Fruit fly (Drosophila melanogaster) whole organism, embryonic: ENCODE measurements around the gene SpdS.

Source experiments
- Asciz ChIP-seq: fragments of 200-800 bp; sonication (Bioruptor generic); optimal IDR thresholded peaks from 2 replicates; lab custom pipeline; 2017; ENCODE audit warnings: missing biosample characterization, mild to moderate bottlenecking, missing genetic modification characterization, missing genetic modification reagents
- Atf-2 ChIP-seq: fragments of 200-800 bp; sonication (Bioruptor generic); optimal IDR thresholded peaks from 2 replicates; lab custom pipeline; 2016; ENCODE audit warnings: missing biosample characterization, missing genetic modification characterization
- Awh ChIP-seq: fragments of 200-800 bp; sonication (Bioruptor generic); IDR thresholded peaks from 2 replicates; pipeline ENCODE4, ENCODE4 v1.3.6; 2022; ENCODE audit warnings: missing biosample characterization, missing genetic modification characterization
- Bdp1 ChIP-seq: fragments of 200-800 bp; sonication (Bioruptor generic); optimal IDR thresholded peaks from 3 replicates; lab custom pipeline; 2016; ENCODE audit warnings: missing biosample characterization, missing genetic modification characterization
- CG10366 ChIP-seq: fragments of 200-800 bp; sonication (Bioruptor generic); IDR thresholded peaks from 2 replicates; pipeline ENCODE4 v1.3.6; 2022; ENCODE audit warnings: missing biosample characterization, missing genetic modification characterization
- CG11504 ChIP-seq: fragments of 200-800 bp; sonication (Bioruptor generic); optimal IDR thresholded peaks from 3 replicates; lab custom pipeline; 2019; ENCODE audit warnings: missing biosample characterization, mild to moderate bottlenecking, missing genetic modification characterization, moderate library complexity
- CG12219 ChIP-seq: fragments of 200-800 bp; sonication (Bioruptor generic); optimal IDR thresholded peaks from 3 replicates; lab custom pipeline; 2018; ENCODE audit warnings: missing biosample characterization, mild to moderate bottlenecking, missing genetic modification characterization
- CG14050 ChIP-seq: fragments of 200-800 bp; sonication (Bioruptor generic); IDR thresholded peaks from 3 replicates; pipeline ENCODE4 v1.3.6; 2022; ENCODE audit warnings: missing biosample characterization, missing genetic modification characterization
- CG17912 ChIP-seq: fragments of 200-800 bp; sonication (Bioruptor generic); optimal IDR thresholded peaks from 2 replicates; lab custom pipeline; 2018; ENCODE audit warnings: missing biosample characterization, mild to moderate bottlenecking, missing genetic modification characterization
- CG18262 ChIP-seq: fragments of 200-800 bp; optimal IDR thresholded peaks from 3 replicates; lab custom pipeline; 2019; ENCODE audit warnings: missing biosample characterization, mild to moderate bottlenecking, missing genetic modification characterization, moderate library complexity
- CG2712 ChIP-seq: fragments of 200-800 bp; optimal IDR thresholded peaks from 3 replicates; lab custom pipeline; 2019; ENCODE audit warnings: missing biosample characterization, mild to moderate bottlenecking, missing genetic modification characterization, moderate library complexity
- CG2889 ChIP-seq: fragments of 200-800 bp; sonication (Bioruptor generic); IDR thresholded peaks from 3 replicates; pipeline ENCODE4 v1.3.6; 2022; ENCODE audit warnings: missing biosample characterization, missing genetic modification characterization
- CG3281 ChIP-seq: fragments of 200-800 bp; sonication (Bioruptor generic); optimal IDR thresholded peaks from 3 replicates; lab custom pipeline; 2017; ENCODE audit warnings: missing biosample characterization, mild to moderate bottlenecking, missing genetic modification characterization
- CG3995 ChIP-seq: fragments of 200-800 bp; sonication (Bioruptor generic); optimal IDR thresholded peaks from 3 replicates; lab custom pipeline; 2016; ENCODE audit warnings: missing biosample characterization, missing genetic modification characterization
- CG4820 ChIP-seq: fragments of 200-800 bp; sonication (Bioruptor generic); optimal IDR thresholded peaks from 3 replicates; lab custom pipeline; 2016; ENCODE audit warnings: missing biosample characterization, missing genetic modification characterization
- CG5953 ChIP-seq: fragments of 200-800 bp; sonication (Bioruptor generic); IDR thresholded peaks from 2 replicates; pipeline ENCODE4 v1.3.6; 2022; ENCODE audit warnings: missing biosample characterization, missing genetic modification characterization
- CG7372 ChIP-seq: fragments of 200-800 bp; sonication (Bioruptor generic); IDR thresholded peaks from 2 replicates; pipeline ENCODE4 v1.3.6; 2022; ENCODE audit warnings: missing biosample characterization, missing genetic modification characterization
- CG8478 ChIP-seq: fragments of >200 bp; optimal IDR thresholded peaks from 2 replicates; lab custom pipeline; 2018
- CHES-1-like ChIP-seq: fragments of 200-800 bp; sonication (Bioruptor generic); optimal IDR thresholded peaks from 2 replicates; lab custom pipeline; 2016; ENCODE audit warnings: missing biosample characterization, missing genetic modification characterization
- CrebB ChIP-seq: fragments of 200-800 bp; sonication (Bioruptor generic); optimal IDR thresholded peaks from 3 replicates; lab custom pipeline; 2018; ENCODE audit warnings: missing biosample characterization, mild to moderate bottlenecking, missing genetic modification characterization
- HHEX ChIP-seq: fragments of 200-800 bp; sonication (Bioruptor generic); optimal IDR thresholded peaks from 3 replicates; lab custom pipeline; 2017; ENCODE audit warnings: missing biosample characterization, mild to moderate bottlenecking, missing genetic modification characterization, missing genetic modification reagents
- Hand ChIP-seq: fragments of 200-800 bp; sonication (Bioruptor generic); optimal IDR thresholded peaks from 2 replicates; lab custom pipeline; 2017; ENCODE audit warnings: mild to moderate bottlenecking, missing biosample characterization, missing genetic modification reagents, missing genetic modification characterization
- Hmx ChIP-seq: fragments of 200-800 bp; sonication (Bioruptor generic); optimal IDR thresholded peaks from 2 replicates; lab custom pipeline; 2016; ENCODE audit warnings: missing biosample characterization, missing genetic modification characterization
- Ptx1 ChIP-seq: fragments of 200-800 bp; sonication (Bioruptor generic); IDR thresholded peaks from 2 replicates; pipeline ENCODE4 v1.3.6; 2022; ENCODE audit warnings: missing biosample characterization, missing genetic modification characterization
- Rfx ChIP-seq: fragments of 200-800 bp; sonication (Bioruptor generic); IDR thresholded peaks from 2 replicates; pipeline ENCODE4 v1.3.6; 2022; ENCODE audit warnings: missing biosample characterization, missing genetic modification characterization
- Side ChIP-seq: fragments of 200-800 bp; sonication (Bioruptor generic); optimal IDR thresholded peaks from 2 replicates; lab custom pipeline; 2016; ENCODE audit warnings: missing biosample characterization, missing genetic modification characterization
- Sry-β ChIP-seq: fragments of 200-800 bp; sonication (Bioruptor generic); optimal IDR thresholded peaks from 2 replicates; lab custom pipeline; 2018; ENCODE audit warnings: missing biosample characterization, mild to moderate bottlenecking, missing genetic modification characterization, moderate library complexity
- TFAM ChIP-seq: fragments of 200-800 bp; sonication (Bioruptor generic); optimal IDR thresholded peaks from 2 replicates; lab custom pipeline; 2017; ENCODE audit warnings: missing biosample characterization, missing genetic modification characterization, inconsistent platforms
- Usf ChIP-seq: fragments of 200-800 bp; sonication (Bioruptor generic); optimal IDR thresholded peaks from 2 replicates; lab custom pipeline; 2017; ENCODE audit warnings: missing genotype, missing biosample characterization, missing genetic modification characterization
- Xrp1 ChIP-seq: fragments of 200-800 bp; sonication (Bioruptor generic); IDR thresholded peaks from 2 replicates; pipeline ENCODE4 v1.3.6; 2022; ENCODE audit warnings: missing biosample characterization, missing genetic modification characterization
- bab2 ChIP-seq: fragments of 200-800 bp; sonication (Bioruptor generic); optimal IDR thresholded peaks from 2 replicates; lab custom pipeline; 2016; ENCODE audit warnings: missing biosample characterization, missing genetic modification characterization
- bowl ChIP-seq: fragments of 200-800 bp; sonication (Bioruptor generic); IDR thresholded peaks from 2 replicates; pipeline ENCODE4 v1.3.6; 2022; ENCODE audit warnings: missing biosample characterization, missing genetic modification characterization
- ci ChIP-seq: fragments of 200-800 bp; sonication (Bioruptor generic); IDR thresholded peaks from 3 replicates; pipeline ENCODE4 v1.3.6; 2022; ENCODE audit warnings: missing biosample characterization, missing genetic modification characterization
- dan ChIP-seq: fragments of 200-800 bp; sonication (Bioruptor generic); IDR thresholded peaks from 2 replicates; pipeline ENCODE4 v1.3.6; 2022; ENCODE audit warnings: missing biosample characterization, missing genetic modification characterization
- fd64A ChIP-seq: fragments of 200-800 bp; sonication (Bioruptor generic); optimal IDR thresholded peaks from 3 replicates; lab custom pipeline; 2018; ENCODE audit warnings: missing biosample characterization, mild to moderate bottlenecking, missing genetic modification characterization
- gcm ChIP-seq: fragments of 200-800 bp; sonication (Bioruptor generic); optimal IDR thresholded peaks from 2 replicates; lab custom pipeline; 2019; ENCODE audit warnings: missing biosample characterization, mild to moderate bottlenecking, missing genetic modification characterization, moderate library complexity
- grn ChIP-seq: fragments of 200-800 bp; sonication (Bioruptor generic); optimal IDR thresholded peaks from 3 replicates; lab custom pipeline; 2017; ENCODE audit warnings: missing biosample characterization, missing genetic modification characterization
- hb ChIP-seq: fragments of 200-800 bp; sonication (Bioruptor generic); IDR thresholded peaks from 3 replicates; pipeline ENCODE4 v1.3.6; 2022; ENCODE audit warnings: missing biosample characterization, missing genetic modification characterization; ENCODE audit not compliant: partially characterized antibody
- her ChIP-seq: fragments of 200-800 bp; sonication (Bioruptor generic); optimal IDR thresholded peaks from 2 replicates; lab custom pipeline; 2016; ENCODE audit warnings: missing biosample characterization, missing genetic modification characterization
- kay ChIP-seq: fragments of 200-800 bp; sonication (Bioruptor generic); optimal IDR thresholded peaks from 2 replicates; lab custom pipeline; 2016; ENCODE audit warnings: missing biosample characterization, missing genetic modification characterization
- ken ChIP-seq: fragments of 200-800 bp; sonication (Bioruptor generic); IDR thresholded peaks from 3 replicates; pipeline ENCODE4 v1.3.6; 2022; ENCODE audit warnings: missing biosample characterization, missing genetic modification characterization
- kni ChIP-seq: fragments of 200-800 bp; sonication (Bioruptor generic); optimal IDR thresholded peaks from 3 replicates; lab custom pipeline; 2017; ENCODE audit warnings: mild to moderate bottlenecking, missing biosample characterization, missing genetic modification reagents, missing genetic modification characterization
- lbe ChIP-seq: fragments of 200-800 bp; sonication (Bioruptor generic); optimal IDR thresholded peaks from 2 replicates; lab custom pipeline; 2016; ENCODE audit warnings: missing biosample characterization, mild to moderate bottlenecking, missing genetic modification characterization
- lilli ChIP-seq: fragments of 200-800 bp; sonication (Bioruptor generic); optimal IDR thresholded peaks from 3 replicates; lab custom pipeline; 2016; ENCODE audit warnings: missing biosample characterization, missing genetic modification characterization
- nmo ChIP-seq: fragments of 200-800 bp; sonication (Bioruptor generic); optimal IDR thresholded peaks from 2 replicates; lab custom pipeline; 2018; ENCODE audit warnings: missing biosample characterization, mild to moderate bottlenecking, missing genetic modification characterization, moderate library complexity
- pita ChIP-seq: fragments of 200-800 bp; sonication (Bioruptor generic); optimal IDR thresholded peaks from 2 replicates; lab custom pipeline; 2017; ENCODE audit warnings: missing biosample characterization, mild to moderate bottlenecking, missing genetic modification characterization
- psq ChIP-seq: fragments of 200-800 bp; sonication (Bioruptor generic); optimal IDR thresholded peaks from 2 replicates; lab custom pipeline; 2017; ENCODE audit warnings: missing biosample characterization, missing genetic modification characterization
- ranshi ChIP-seq: fragments of 200-800 bp; sonication (Bioruptor generic); IDR thresholded peaks from 2 replicates; pipeline ENCODE4 v1.3.6; 2022; ENCODE audit warnings: missing biosample characterization, missing genetic modification characterization
- salm ChIP-seq: fragments of 200-800 bp; sonication (Bioruptor generic); optimal IDR thresholded peaks from 2 replicates; lab custom pipeline; 2018; ENCODE audit warnings: missing biosample characterization, mild to moderate bottlenecking, missing genetic modification characterization
- so ChIP-seq: fragments of 200-800 bp; sonication (Bioruptor generic); IDR thresholded peaks from 3 replicates; pipeline ENCODE4 v1.3.6; 2022; ENCODE audit warnings: missing biosample characterization, missing genetic modification characterization
- ssp ChIP-seq: fragments of 200-800 bp; sonication (Bioruptor generic); IDR thresholded peaks from 2 replicates; pipeline ENCODE4 v1.3.6; 2022; ENCODE audit warnings: missing biosample characterization, missing genetic modification characterization
- unc-4 ChIP-seq: fragments of 200-800 bp; sonication (Bioruptor generic); IDR thresholded peaks from 2 replicates; pipeline ENCODE4 v1.3.6; 2022; ENCODE audit warnings: missing biosample characterization, missing genetic modification characterization; ENCODE audit not compliant: partially characterized antibody

SpdS gene

dm6 chr3R:9605084-9605483 lies 26.4 kb upstream of the SpdS start (continued):
- TF ChIP-seq Hand (no peak), Xrp1 (peak; percentile 78), CG11504 (tag; lab: Kevin White, UChicago) (peak; percentile 29), CG12219 (no peak), CG7372 (GFP tag; lab: Robert Waterston, UW) (no peak), psq (no peak), CG4820 (peak; percentile 42), Bdp1 (GFP tag; lab: Kevin White, UChicago) (no peak), Usf (GFP tag; lab: Kevin White, UChicago) (peak; percentile 23), hb (GFP tag; lab: Robert Waterston, UW) (no peak), Atf-2 (GFP tag; lab: Kevin White, UChicago) (no peak), unc-4 (GFP tag; lab: Robert Waterston, UW) (no peak), bowl (GFP tag; lab: Robert Waterston, UW) (no peak), HHEX (GFP tag; lab: Kevin White, UChicago) (no peak), kni (GFP tag; lab: Kevin White, UChicago) (no peak), CrebB (no peak), pita (GFP tag; lab: Kevin White, UChicago) (no peak), Hmx (GFP tag; lab: Kevin White, UChicago) (no peak), TFAM (GFP tag; lab: Kevin White, UChicago) (no peak), nmo (GFP tag; lab: Kevin White, UChicago) (peak; percentile 63), CG8478 (lab: Kevin White, UChicago) (no peak), kay (no peak), CG3281 (GFP tag; lab: Kevin White, UChicago) (no peak), CG2712 (tag; lab: Kevin White, UChicago) (peak; percentile 81), gcm (GFP tag; lab: Kevin White, UChicago) (no peak), so (no peak), dan (GFP tag; lab: Robert Waterston, UW) (no peak), CG17912 (no peak), Side (GFP tag; lab: Kevin White, UChicago) (peak; percentile 54), CG14050 (GFP tag; lab: Robert Waterston, UW) (no peak), lilli (GFP tag; lab: Kevin White, UChicago) (peak; percentile 34), Asciz (no peak), bab2 (GFP tag; lab: Kevin White, UChicago) (peak; percentile 36), grn (GFP tag; lab: Kevin White, UChicago) (no peak), Rfx (GFP tag; lab: Robert Waterston, UW) (no peak), salm (tag; lab: Kevin White, UChicago) (no peak), Ptx1 (GFP tag; lab: Robert Waterston, UW) (0 out of 2 replicates have a peak, but pooled peaks have one; percentile 10), ci (GFP tag; lab: Robert Waterston, UW) (peak; percentile 52; the same call in 1 of the 3 replicates), CG2889 (GFP tag; lab: Robert Waterston, UW) (no peak), ranshi (GFP tag; lab: Robert Waterston, UW) (no peak), ken (no peak), Awh (GFP tag; lab: Robert Waterston, UW) (no peak), her (no peak), CG5953 (no peak), lbe (GFP tag; lab: Kevin White, UChicago) (no peak), CG18262 (tag; lab: Kevin White, UChicago) (peak; percentile 77), CG10366 (no peak), CHES-1-like (GFP tag; lab: Kevin White, UChicago) (no peak), ssp (GFP tag; lab: Robert Waterston, UW) (peak; percentile 38), fd64A (GFP tag; lab: Kevin White, UChicago) (no peak), CG3995 (GFP tag; lab: Kevin White, UChicago) (no peak), Sry-β (no peak)
